Fruit fly (Drosophila melanogaster): Measurements from ENCODE around the gene CG33098.

dm6 chr3R:12411449-12411848, 24.5 kb downstream of the CG33098 start:
- no peak for TF ChIP-seq psq (optimal IDR thresholded peaks at IDR 0.05)
- TF ChIP-seq Sin3A (optimal IDR thresholded peaks at IDR 0.05), result no peak
- TF ChIP-seq insv (optimal IDR thresholded peaks at IDR 0.05), result no peak
- no peak for TF ChIP-seq ttk (optimal IDR thresholded peaks at IDR 0.05)
- no peak for TF ChIP-seq Myc (optimal IDR thresholded peaks at IDR 0.05)
